Fruit fly (Drosophila melanogaster): ENCODE measurements around the gene CG4496.

The CG4496 gene

DNA sequence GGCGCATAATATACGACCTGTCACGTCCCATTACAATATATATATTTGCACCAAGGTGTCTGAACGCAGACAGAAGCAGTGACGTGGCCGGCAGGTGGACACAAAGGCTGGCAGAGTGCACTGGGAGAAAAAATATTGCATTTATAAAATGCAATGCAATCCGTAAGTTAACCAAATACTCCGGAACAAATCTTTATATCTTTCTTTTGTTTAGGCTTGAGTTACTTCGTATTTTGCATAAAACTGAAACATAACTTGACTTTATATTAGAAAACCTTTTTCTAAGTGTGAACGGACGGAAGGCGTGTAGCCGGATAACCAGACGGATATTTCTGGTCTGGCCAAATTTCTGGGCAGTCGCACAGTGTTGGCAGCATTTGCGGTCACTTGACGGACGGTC lies 45.7 kb downstream of the CG4496 start (continued):
- TF ChIP-seq CG13894 (tag; optimal IDR thresholded peaks at IDR 0.05) (no peak), MESR4 (GFP tag; optimal IDR thresholded peaks at IDR 0.05) (no peak), corto (GFP tag; optimal IDR thresholded peaks at IDR 0.05) (no peak), stc (GFP tag; IDR thresholded peaks at IDR 0.05) (no peak), ewg (GFP tag; optimal IDR thresholded peaks at IDR 0.05) (no peak), Spps (tag; optimal IDR thresholded peaks at IDR 0.05) (no peak), CG11093 (GFP tag; IDR thresholded peaks at IDR 0.05) (no peak), CG30020 (tag; optimal IDR thresholded peaks at IDR 0.05) (no peak), CG7928 (GFP tag; optimal IDR thresholded peaks at IDR 0.05) (no peak), CG9609 (GFP tag; optimal IDR thresholded peaks at IDR 0.05) (no peak), CrebB (tag; optimal IDR thresholded peaks at IDR 0.05) (no peak), trh (GFP tag; optimal IDR thresholded peaks at IDR 0.05) (no peak), CG11504 (tag; optimal IDR thresholded peaks at IDR 0.05) (peak; percentile 1), pnt (GFP tag; optimal IDR thresholded peaks at IDR 0.05) (peak; percentile 12), CG16815 (GFP tag; optimal IDR thresholded peaks at IDR 0.05) (no peak), CG11723 (GFP tag; optimal IDR thresholded peaks at IDR 0.05) (no peak), ham (GFP tag; IDR thresholded peaks at IDR 0.05) (no peak), jing (GFP tag; optimal IDR thresholded peaks at IDR 0.05) (no peak), zf30C (GFP tag; optimal IDR thresholded peaks at IDR 0.05) (no peak), crp (GFP tag; optimal IDR thresholded peaks at IDR 0.05) (no peak), lilli (GFP tag; optimal IDR thresholded peaks at IDR 0.05) (peak; percentile 6), knrl (GFP tag; IDR thresholded peaks at IDR 0.05; ENCODE audit: partially characterized antibody) (no peak), Ets65A (GFP tag) (peak; percentile 62), CG9932 (GFP tag; IDR thresholded peaks at IDR 0.05) (no peak), CG17829 (tag; optimal IDR thresholded peaks at IDR 0.05) (peak; percentile 15), CG3847 (GFP tag; IDR thresholded peaks at IDR 0.05) (no peak), CG9727 (GFP tag; optimal IDR thresholded peaks at IDR 0.05) (peak; percentile 8), CG10543 (GFP tag; optimal IDR thresholded peaks at IDR 0.05) (no peak), Xbp1 (GFP tag; optimal IDR thresholded peaks at IDR 0.05) (peak; percentile 30), CG15696 (tag; optimal IDR thresholded peaks at IDR 0.05) (peak; percentile 33), CG12104 (GFP tag; optimal IDR thresholded peaks at IDR 0.05) (no peak), CG11247 (GFP tag; IDR thresholded peaks at IDR 0.05) (no peak), bbx (GFP tag; IDR thresholded peaks at IDR 0.05; ENCODE audit: partially characterized antibody) (no peak), ac (GFP tag; optimal IDR thresholded peaks at IDR 0.05) (no peak), CG8765 (GFP tag; IDR thresholded peaks at IDR 0.05) (peak; percentile 53; the same call in 1 of the 2 replicates), Oli (tag; optimal IDR thresholded peaks at IDR 0.05) (no peak), CG2712 (tag; optimal IDR thresholded peaks at IDR 0.05) (peak; percentile 24), Aef1 (GFP tag; IDR thresholded peaks at IDR 0.05) (no peak), B-H2 (GFP tag; optimal IDR thresholded peaks at IDR 0.05) (no peak), CG10462 (GFP tag; optimal IDR thresholded peaks at IDR 0.05) (no peak), exex (tag; optimal IDR thresholded peaks at IDR 0.05) (no peak), psq (GFP tag; optimal IDR thresholded peaks at IDR 0.05) (no peak), Eip74EF (GFP tag; optimal IDR thresholded peaks at IDR 0.05) (no peak), CG15011 (GFP tag; optimal IDR thresholded peaks at IDR 0.05) (no peak), nmo (GFP tag; optimal IDR thresholded peaks at IDR 0.05) (no peak), ttk (GFP tag; IDR thresholded peaks at IDR 0.05) (no peak), zen2 (GFP tag; IDR thresholded peaks at IDR 0.05; ENCODE audit: partially characterized antibody) (no peak), HLH54F (GFP tag; optimal IDR thresholded peaks at IDR 0.05) (no peak), Med (GFP tag) (peak; percentile 17), lov (optimal IDR thresholded peaks at IDR 0.05) (no peak), lov (GFP tag; IDR thresholded peaks at IDR 0.05) (no peak)

Measured in whole organism, embryonic.